Fruit fly (Drosophila melanogaster): Measurements from ENCODE around the gene mRpS6.

The mRpS6 gene

dm6 chr3L:4378895-4379294 is 14.5 kb downstream of the mRpS6 start (continued):
- TF ChIP-seq CG15696 (tag; optimal IDR thresholded peaks at IDR 0.05) = peak; percentile 15
- TF ChIP-seq CG31441 (GFP tag; IDR thresholded peaks at IDR 0.05) = peak; percentile 57
- TF ChIP-seq CG34376 (GFP tag; optimal IDR thresholded peaks at IDR 0.05) = peak; percentile 34
- no peak for TF ChIP-seq ara (GFP tag; IDR thresholded peaks at IDR 0.05)
- peak; percentile 44; the same call in 1 of the 2 replicates for TF ChIP-seq ap (GFP tag; IDR thresholded peaks at IDR 0.05)
- peak; percentile 53 for TF ChIP-seq CG6689 (GFP tag; IDR thresholded peaks at IDR 0.05)
- no peak for TF ChIP-seq mirr (GFP tag; optimal IDR thresholded peaks at IDR 0.05)
- TF ChIP-seq Camta (GFP tag; optimal IDR thresholded peaks at IDR 0.05) = no peak
- no peak for TF ChIP-seq Six4 (GFP tag; optimal IDR thresholded peaks at IDR 0.05)
- no peak for TF ChIP-seq sr (GFP tag; IDR thresholded peaks at IDR 0.05)
- no peak for TF ChIP-seq CG6272 (GFP tag; IDR thresholded peaks at IDR 0.05)
- no peak for TF ChIP-seq CG43689 (GFP tag; IDR thresholded peaks at IDR 0.05)
- peak; percentile 62 for TF ChIP-seq CG9215 (GFP tag; IDR thresholded peaks at IDR 0.05)
- TF ChIP-seq CG32532 (GFP tag; IDR thresholded peaks at IDR 0.05) = peak; percentile 59; the same call in 1 of the 2 replicates
- 0 out of 2 replicates have a peak, but pooled peaks have one; percentile 34 for TF ChIP-seq CG10959 (GFP tag; IDR thresholded peaks at IDR 0.05)
- no peak for TF ChIP-seq CG18764 (GFP tag; optimal IDR thresholded peaks at IDR 0.05)
- TF ChIP-seq chm (GFP tag; IDR thresholded peaks at IDR 0.05) = no peak
- TF ChIP-seq sd (tag; optimal IDR thresholded peaks at IDR 0.05) = peak; percentile 11
- TF ChIP-seq CG11247 (GFP tag; IDR thresholded peaks at IDR 0.05) = 0 out of 2 replicates have a peak, but pooled peaks have one; percentile 18
- peak; percentile 24 for TF ChIP-seq ind (GFP tag; optimal IDR thresholded peaks at IDR 0.05)
- no peak for TF ChIP-seq ham (GFP tag; IDR thresholded peaks at IDR 0.05)
- TF ChIP-seq eyg (GFP tag; optimal IDR thresholded peaks at IDR 0.05) = no peak
- TF ChIP-seq gce (GFP tag; IDR thresholded peaks at IDR 0.05) = peak; percentile 40; the same call in 1 of the 3 replicates
- TF ChIP-seq CG11695 (GFP tag; IDR thresholded peaks at IDR 0.05) = peak; percentile 63; the same call in 2 of the 3 replicates
- no peak for TF ChIP-seq aop (GFP tag; IDR thresholded peaks at IDR 0.05)
- no peak for TF ChIP-seq Awh (GFP tag; IDR thresholded peaks at IDR 0.05)
- no peak for TF ChIP-seq Ets97D (GFP tag; optimal IDR thresholded peaks at IDR 0.05)
- TF ChIP-seq fd3F (GFP tag; optimal IDR thresholded peaks at IDR 0.05) = peak; percentile 55
- no peak for TF ChIP-seq CG10565 (GFP tag; optimal IDR thresholded peaks at IDR 0.05)
- no peak for TF ChIP-seq ato (GFP tag; IDR thresholded peaks at IDR 0.05; ENCODE audit: partially characterized antibody)
- no peak for TF ChIP-seq Neu2 (GFP tag; optimal IDR thresholded peaks at IDR 0.05; ENCODE audit: borderline replicate concordance)
- TF ChIP-seq CG17912 (GFP tag; optimal IDR thresholded peaks at IDR 0.05) = no peak
- TF ChIP-seq CG1647 (GFP tag; optimal IDR thresholded peaks at IDR 0.05) = no peak
- TF ChIP-seq CG12391 (tag; optimal IDR thresholded peaks at IDR 0.05) = peak; percentile 56
- peak; percentile 43 for TF ChIP-seq esg (GFP tag; conservative IDR thresholded peaks at IDR 0.05)
- no peak for TF ChIP-seq Usf (GFP tag; optimal IDR thresholded peaks at IDR 0.05)
- TF ChIP-seq CkIIα-i1 (GFP tag; IDR thresholded peaks at IDR 0.05) = no peak
- TF ChIP-seq CG14014 (GFP tag; IDR thresholded peaks at IDR 0.05) = peak; percentile 67
- TF ChIP-seq CG16779 (GFP tag; IDR thresholded peaks at IDR 0.05) = no peak
- TF ChIP-seq psq (GFP tag; optimal IDR thresholded peaks at IDR 0.05) = peak; percentile 60
- no peak for TF ChIP-seq Max (GFP tag; optimal IDR thresholded peaks at IDR 0.05)
- peak; percentile 55 for TF ChIP-seq CG17359 (tag; optimal IDR thresholded peaks at IDR 0.05)
- no peak for TF ChIP-seq H15 (GFP tag; IDR thresholded peaks at IDR 0.05)
- TF ChIP-seq Jarid2 (GFP tag; optimal IDR thresholded peaks at IDR 0.05) = no peak
- no peak for TF ChIP-seq Tbp (GFP tag; optimal IDR thresholded peaks at IDR 0.05)
- peak; percentile 55; the same call in 1 of the 3 replicates for TF ChIP-seq Mrtf (GFP tag; IDR thresholded peaks at IDR 0.05)
- peak; percentile 4 for TF ChIP-seq CG10274 (GFP tag; optimal IDR thresholded peaks at IDR 0.05)
- TF ChIP-seq salm (tag; optimal IDR thresholded peaks at IDR 0.05) = no peak
- TF ChIP-seq scrt (GFP tag; optimal IDR thresholded peaks at IDR 0.05) = peak; percentile 39
- TF ChIP-seq trem (tag; optimal IDR thresholded peaks at IDR 0.05) = no peak
- TF ChIP-seq Nf-YA (GFP tag; IDR thresholded peaks at IDR 0.05) = no peak
- TF ChIP-seq Lim3 (GFP tag; IDR thresholded peaks at IDR 0.05) = no peak
- TF ChIP-seq dm (GFP tag; optimal IDR thresholded peaks at IDR 0.05) = no peak
